Fruit fly (Drosophila melanogaster): ENCODE data around the gene comt.

The comt gene

dm6 chrX:13277580-13278467 lies 19.0 kb downstream of the comt start (continued):
- TF ChIP-seq bowl (GFP tag; IDR thresholded peaks at IDR 0.05) (no peak), inv (GFP tag; IDR thresholded peaks at IDR 0.05; ENCODE audit: partially characterized antibody) (no peak), Asciz (GFP tag; optimal IDR thresholded peaks at IDR 0.05) (no peak), sim (GFP tag; IDR thresholded peaks at IDR 0.05) (no peak), Deaf1 (tag; optimal IDR thresholded peaks at IDR 0.05) (no peak), CG33557 (GFP tag; optimal IDR thresholded peaks at IDR 0.05) (no peak), tio (GFP tag; optimal IDR thresholded peaks at IDR 0.05) (no peak), zf30C (GFP tag; optimal IDR thresholded peaks at IDR 0.05) (no peak), CG16863 (GFP tag; optimal IDR thresholded peaks at IDR 0.05) (no peak), dati (GFP tag; IDR thresholded peaks at IDR 0.05) (no peak), wdn (GFP tag; IDR thresholded peaks at IDR 0.05) (no peak), cas (GFP tag; IDR thresholded peaks at IDR 0.05) (no peak), NC2α (GFP tag; optimal IDR thresholded peaks at IDR 0.05) (no peak), prd (optimal IDR thresholded peaks at IDR 0.05) (no peak), prd (GFP tag; IDR thresholded peaks at IDR 0.05) (peak; percentile 39; the same call in 1 of the 3 replicates), Dip3 (GFP tag; optimal IDR thresholded peaks at IDR 0.05) (no peak), CG15601 (tag; optimal IDR thresholded peaks at IDR 0.05) (no peak), pros (GFP tag; optimal IDR thresholded peaks at IDR 0.05) (no peak), sima (GFP tag; optimal IDR thresholded peaks at IDR 0.05) (no peak), CG15514 (GFP tag; optimal IDR thresholded peaks at IDR 0.05) (no peak), CG18619 (GFP tag; optimal IDR thresholded peaks at IDR 0.05) (no peak), CG1233 (GFP tag; optimal IDR thresholded peaks at IDR 0.05) (no peak), Bgb (GFP tag; IDR thresholded peaks at IDR 0.05; ENCODE audit: partially characterized antibody) (no peak), CG7271 (tag; optimal IDR thresholded peaks at IDR 0.05) (no peak), schlank (tag; optimal IDR thresholded peaks at IDR 0.05) (no peak), nerfin-1 (tag; optimal IDR thresholded peaks at IDR 0.05) (no peak), Max (GFP tag; optimal IDR thresholded peaks at IDR 0.05) (no peak), NC2β (GFP tag; optimal IDR thresholded peaks at IDR 0.05) (no peak), CG6175 (GFP tag; IDR thresholded peaks at IDR 0.05) (no peak), CG8290 (GFP tag; optimal IDR thresholded peaks at IDR 0.05) (no peak), CG8290 (tag; optimal IDR thresholded peaks at IDR 0.05) (peak in 1 of 2 experiments; percentile 54), B-H1 (GFP tag; IDR thresholded peaks at IDR 0.05) (peak; percentile 24; the same call in 1 of the 3 replicates), Ssrp (tag; optimal IDR thresholded peaks at IDR 0.05) (no peak), nmo (GFP tag; optimal IDR thresholded peaks at IDR 0.05) (no peak), Trl (optimal IDR thresholded peaks at IDR 0.05) (no peak), Trl (GFP tag; optimal IDR thresholded peaks at IDR 0.05) (no peak), CG11504 (tag; optimal IDR thresholded peaks at IDR 0.05) (peak; percentile 38), CG12942 (GFP tag; optimal IDR thresholded peaks at IDR 0.05) (no peak), CG8924 (tag; optimal IDR thresholded peaks at IDR 0.05) (no peak), CG18764 (GFP tag; optimal IDR thresholded peaks at IDR 0.05) (no peak), ci (GFP tag; IDR thresholded peaks at IDR 0.05) (peak; percentile 36; the same call in 1 of the 3 replicates), CG4707 (GFP tag; optimal IDR thresholded peaks at IDR 0.05) (no peak), Dbx (GFP tag; IDR thresholded peaks at IDR 0.05) (no peak), sug (tag; optimal IDR thresholded peaks at IDR 0.05) (no peak), CG5245 (GFP tag; optimal IDR thresholded peaks at IDR 0.05) (no peak), Ets65A (GFP tag) (peak; percentile 14), pnt (GFP tag; optimal IDR thresholded peaks at IDR 0.05) (no peak), Myb (GFP tag; optimal IDR thresholded peaks at IDR 0.05) (no peak), CG11247 (GFP tag; IDR thresholded peaks at IDR 0.05) (no peak), Dll (GFP tag; IDR thresholded peaks at IDR 0.05; ENCODE audit: partially characterized antibody) (no peak), Elba2 (GFP tag; optimal IDR thresholded peaks at IDR 0.05) (no peak)
